Worm (Caenorhabditis elegans) whole organism, L2 larva: ENCODE results near the gene cdr-1.

Experiments used
- F13H6.1 ChIP-seq: sonication (generic microtip); optimal IDR thresholded peaks from 2 replicates; lab custom pipeline; 2016; ENCODE audit warnings: missing genetic modification characterization, missing compliant biosample characterization
- R02D3.7 ChIP-seq: fragments of 150-350 bp; optimal IDR thresholded peaks from 2 replicates; lab custom pipeline; 2014; ENCODE audit warnings: missing biosample characterization, missing genetic modification characterization
- Y55F3AM.14 ChIP-seq: fragments of 200-800 bp; sonication (Bioruptor generic); optimal IDR thresholded peaks from 2 replicates; lab custom pipeline; 2018; ENCODE audit warnings: mild to moderate bottlenecking, missing genetic modification characterization, missing compliant biosample characterization
- aly-2 ChIP-seq: fragments of 150-350 bp; optimal IDR thresholded peaks from 2 replicates; lab custom pipeline; 2014; ENCODE audit warnings: missing biosample characterization, missing genetic modification characterization
- ama-1 ChIP-seq: fragments of 150-350 bp; optimal IDR thresholded peaks from 2 replicates; lab custom pipeline; 2018; ENCODE audit warnings: inconsistent platforms
- ceh-82 ChIP-seq: fragments of 150-350 bp; optimal IDR thresholded peaks from 2 replicates; lab custom pipeline; 2014; ENCODE audit warnings: missing biosample characterization, missing genetic modification characterization
- crh-2 ChIP-seq: sonication (generic microtip); optimal IDR thresholded peaks from 2 replicates; lab custom pipeline; 2017; ENCODE audit warnings: missing biosample characterization, missing genetic modification characterization
- dmd-4 ChIP-seq: sonication (generic microtip); optimal IDR thresholded peaks from 2 replicates; lab custom pipeline; 2017; ENCODE audit warnings: missing biosample characterization, missing genetic modification characterization
- egl-27 ChIP-seq: sonication (generic microtip); optimal IDR thresholded peaks from 3 replicates; lab custom pipeline; 2017; ENCODE audit warnings: missing biosample characterization, missing genetic modification reagents, missing genetic modification characterization
- elt-1 ChIP-seq: fragments of 150-350 bp; optimal IDR thresholded peaks from 2 replicates; lab custom pipeline; 2014; ENCODE audit warnings: missing biosample characterization, missing genetic modification characterization
- elt-3 ChIP-seq: sonication (generic microtip); optimal IDR thresholded peaks from 2 replicates; lab custom pipeline; 2017; ENCODE audit warnings: missing biosample characterization, missing genetic modification characterization
- fos-1 ChIP-seq: fragments of 150-350 bp; optimal IDR thresholded peaks from 2 replicates; lab custom pipeline; 2014; ENCODE audit warnings: missing biosample characterization, missing genetic modification characterization
- gmeb-1 ChIP-seq: fragments of 150-350 bp; optimal IDR thresholded peaks from 2 replicates; lab custom pipeline; 2014; ENCODE audit warnings: missing biosample characterization, missing genetic modification characterization
- lin-11 ChIP-seq: fragments of 150-350 bp; sonication (generic microtip); optimal IDR thresholded peaks from 2 replicates; lab custom pipeline; 2014; ENCODE audit warnings: missing biosample characterization, missing genetic modification characterization, inconsistent platforms, mixed read lengths
- lin-13 ChIP-seq: fragments of 150-350 bp; optimal IDR thresholded peaks from 2 replicates; lab custom pipeline; 2014; ENCODE audit warnings: missing biosample characterization, missing genetic modification reagents, missing genetic modification characterization
- lin-39 ChIP-seq: fragments of 150-350 bp; optimal IDR thresholded peaks from 2 replicates; lab custom pipeline; 2014; ENCODE audit warnings: missing biosample characterization, missing genetic modification reagents, missing genetic modification characterization
- lsy-2 ChIP-seq, 2 experiments: fragments of 150-350 bp in 1 of 2; sonication (generic microtip) in 1 of 2; optimal IDR thresholded peaks; 2 replicates each; lab custom pipeline; 2014 to 2017; ENCODE audit warnings: missing biosample characterization in 2 of 2, missing genetic modification characterization in 2 of 2
- mab-5 ChIP-seq: fragments of 150-350 bp; optimal IDR thresholded peaks from 2 replicates; lab custom pipeline; 2014; ENCODE audit warnings: missing biosample characterization, missing genetic modification characterization
- mbf-1 ChIP-seq: sonication (generic microtip); optimal IDR thresholded peaks from 2 replicates; lab custom pipeline; 2017; ENCODE audit warnings: missing biosample characterization, missing genetic modification characterization
- mdl-1 ChIP-seq, 2 experiments: fragments of 150-350 bp in 1 of 2; sonication (generic microtip) in 1 of 2; optimal IDR thresholded peaks; 2 replicates each; lab custom pipeline; 2017; ENCODE audit warnings: missing biosample characterization in 2 of 2, missing genetic modification characterization in 2 of 2
- nhr-11 ChIP-seq: fragments of 150-350 bp; optimal IDR thresholded peaks from 2 replicates; lab custom pipeline; 2014; ENCODE audit warnings: missing biosample characterization, missing genetic modification characterization
- nhr-129 ChIP-seq: fragments of 150-350 bp; optimal IDR thresholded peaks from 2 replicates; lab custom pipeline; 2014; ENCODE audit warnings: missing biosample characterization, missing genetic modification characterization
- nhr-23 ChIP-seq: fragments of 150-350 bp; optimal IDR thresholded peaks from 2 replicates; lab custom pipeline; 2014; ENCODE audit warnings: missing biosample characterization, missing genetic modification reagents, missing genetic modification characterization
- nhr-237 ChIP-seq: fragments of 150-350 bp; optimal IDR thresholded peaks from 2 replicates; lab custom pipeline; 2014; ENCODE audit warnings: missing biosample characterization, missing genetic modification characterization
- nhr-25 ChIP-seq: fragments of 150-350 bp; sonication (generic microtip); optimal IDR thresholded peaks from 3 replicates; lab custom pipeline; 2014; ENCODE audit warnings: missing biosample characterization, missing genetic modification characterization
- nhr-6 ChIP-seq: fragments of 150-350 bp; optimal IDR thresholded peaks from 2 replicates; lab custom pipeline; 2014; ENCODE audit warnings: missing biosample characterization, missing genetic modification characterization
- nhr-77 ChIP-seq: fragments of 150-350 bp; optimal IDR thresholded peaks from 2 replicates; lab custom pipeline; 2014; ENCODE audit warnings: missing biosample characterization, missing genetic modification characterization
- peb-1 ChIP-seq: fragments of 150-350 bp; optimal IDR thresholded peaks from 2 replicates; lab custom pipeline; 2014; ENCODE audit warnings: missing biosample characterization, missing genetic modification characterization
- sem-4 ChIP-seq: fragments of 150-350 bp; optimal IDR thresholded peaks from 2 replicates; lab custom pipeline; 2014; ENCODE audit warnings: missing biosample characterization, missing genetic modification reagents, missing genetic modification characterization
- sma-3 ChIP-seq: sonication (generic microtip); optimal IDR thresholded peaks from 2 replicates; lab custom pipeline; 2016; ENCODE audit warnings: missing genetic modification reagents, missing genetic modification characterization, missing compliant biosample characterization
- snpc-4 ChIP-seq: fragments of 150-350 bp; optimal IDR thresholded peaks from 2 replicates; lab custom pipeline; 2014; ENCODE audit warnings: missing biosample characterization, missing genetic modification characterization
- unc-39 ChIP-seq: fragments of 150-350 bp; optimal IDR thresholded peaks from 2 replicates; lab custom pipeline; 2014; ENCODE audit warnings: missing biosample characterization, missing genetic modification characterization
- unc-55 ChIP-seq: fragments of 150-350 bp; sonication (generic microtip); optimal IDR thresholded peaks from 3 replicates; lab custom pipeline; 2014; ENCODE audit warnings: missing biosample characterization, missing genetic modification reagents, missing genetic modification characterization
- zag-1 ChIP-seq: fragments of 150-350 bp; optimal IDR thresholded peaks from 2 replicates; lab custom pipeline; 2014; ENCODE audit warnings: missing biosample characterization, missing genetic modification characterization
- ztf-11 ChIP-seq: sonication (generic microtip); optimal IDR thresholded peaks from 2 replicates; lab custom pipeline; 2017; ENCODE audit warnings: missing biosample characterization, missing genetic modification characterization
- ztf-4 ChIP-seq: fragments of 150-350 bp; optimal IDR thresholded peaks from 2 replicates; lab custom pipeline; 2014; ENCODE audit warnings: missing biosample characterization, missing genetic modification characterization

cdr-1 gene

DNA sequence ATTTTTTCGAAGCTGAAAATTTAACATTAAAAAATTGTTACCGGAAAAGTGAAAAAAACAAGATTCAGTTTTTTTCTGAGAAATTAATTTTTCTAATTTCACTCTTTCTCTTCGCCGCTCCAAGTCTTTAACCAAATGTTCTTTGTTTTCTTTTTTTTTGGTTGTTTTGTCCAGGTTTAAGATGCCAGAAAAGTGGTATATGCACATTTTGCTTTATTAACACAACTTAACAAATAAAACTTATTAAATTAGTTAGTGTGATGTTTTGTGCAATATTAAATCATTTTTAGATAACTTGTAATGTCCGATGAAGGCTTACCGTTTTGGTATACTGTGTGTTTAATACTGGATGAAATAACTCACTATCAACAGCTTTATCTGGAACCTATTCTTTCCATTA lies 22.0 kb downstream of the cdr-1 start, which contains the start of gene srw-53:
Gene srw-53, plus strand, starts transcription at position 301 of the 400 bp plus-strand sequence.
- no peak for TF ChIP-seq F13H6.1 (tag; lab: Kevin White, UChicago)
- TF ChIP-seq, all 48 proteins: peak for 0

DNA sequence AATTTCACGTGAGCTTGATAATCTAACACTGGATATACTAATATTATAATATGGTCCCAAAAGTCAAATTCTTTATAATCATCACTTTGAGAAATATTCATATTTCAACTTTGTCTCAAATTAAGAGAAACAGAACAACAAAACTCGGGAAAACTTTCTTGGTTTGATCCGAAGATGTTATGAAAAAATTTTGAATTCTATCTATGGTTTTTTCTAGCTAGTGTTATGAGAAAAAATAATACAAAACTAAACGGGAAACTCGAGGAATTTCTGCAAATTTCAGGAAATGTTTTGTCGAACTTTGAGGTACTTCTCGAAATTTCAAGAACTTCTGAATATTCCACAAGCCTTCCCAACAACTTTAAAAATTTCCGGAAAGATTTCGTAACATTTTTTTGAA lies 29.8 kb downstream of the cdr-1 start, which contains the start of gene srw-59:
Gene srw-59, minus strand, starts transcription at position 101 of the 400 bp plus-strand sequence.
- TF ChIP-seq aly-2 (no peak), lin-13 (GFP tag; lab: Kevin White, UChicago) (no peak), nhr-23 (tag; lab: Kevin White, UChicago) (no peak), peb-1 (no peak), lin-39 (tag; lab: Kevin White, UChicago) (no peak), nhr-6 (no peak), mab-5 (tag; lab: Kevin White, UChicago) (no peak), egl-27 (tag; lab: Kevin White, UChicago) (no peak), ztf-4 (no peak), nhr-237 (tag; lab: Kevin White, UChicago) (no peak), gmeb-1 (tag; lab: Kevin White, UChicago) (no peak), ama-1 (no peak), ceh-82 (tag; lab: Kevin White, UChicago) (no peak), elt-1 (tag; lab: Kevin White, UChicago) (no peak), zag-1 (tag; lab: Kevin White, UChicago) (no peak), dmd-4 (tag; lab: Kevin White, UChicago) (no peak)

DNA sequence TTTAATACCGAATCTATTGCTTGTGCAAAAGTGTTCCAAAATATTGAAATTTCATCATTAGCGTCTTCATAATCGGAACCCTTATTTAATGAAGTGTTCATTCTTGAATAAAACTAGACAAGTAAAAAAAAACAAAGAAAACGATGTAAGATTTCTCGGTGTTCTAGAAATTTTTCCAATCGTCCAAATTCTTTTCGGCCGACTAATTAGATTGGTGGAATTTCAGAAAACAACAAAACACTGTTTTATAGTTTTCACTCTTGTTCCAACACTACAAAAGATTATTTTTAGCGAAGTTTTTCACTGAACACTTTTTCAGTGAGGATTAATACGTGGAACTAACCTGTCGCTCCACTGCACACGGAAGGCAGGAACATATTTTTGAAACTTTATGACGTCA lies 31.7 kb downstream of the cdr-1 start, which contains the start of gene srw-56:
Gene srw-56, minus strand, starts transcription at position 101 of the 400 bp plus-strand sequence.
- TF ChIP-seq nhr-237 (tag; lab: Kevin White, UChicago) (no peak), ceh-82 (tag; lab: Kevin White, UChicago) (no peak), lsy-2 (tag; optimal IDR thresholded peaks at IDR 0.05; lab: Kevin White, UChicago) (no peak), elt-3 (tag; lab: Kevin White, UChicago) (no peak), sma-3 (no peak), unc-39 (no peak), F13H6.1 (tag; lab: Kevin White, UChicago) (no peak), sem-4 (no peak), snpc-4 (tag; lab: Kevin White, UChicago) (no peak)
- TF ChIP-seq, all 48 proteins: peak for 0

DNA sequence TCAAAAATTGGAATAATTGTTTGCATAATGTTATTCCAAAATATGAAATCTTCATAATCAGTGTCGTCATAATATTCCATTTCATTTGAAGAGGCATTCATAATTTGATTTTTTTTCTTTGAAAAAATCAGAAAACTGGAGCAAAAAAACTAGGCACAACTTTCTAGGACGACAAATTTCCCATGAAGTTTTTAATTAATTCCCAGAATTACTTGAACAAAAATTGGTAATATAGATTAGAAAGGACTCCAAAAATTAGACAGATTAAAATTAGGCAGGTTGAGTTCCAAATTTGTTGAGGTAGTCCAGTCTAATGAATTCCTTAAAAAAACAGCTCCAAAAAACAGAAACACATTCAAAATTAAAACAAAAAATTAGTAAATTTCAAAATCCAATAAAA lies 33.8 kb downstream of the cdr-1 start, which contains the start of gene srw-57:
Gene srw-57, minus strand, starts transcription at position 101 of the 400 bp plus-strand sequence.
- no peak for TF ChIP-seq elt-1 (tag; lab: Kevin White, UChicago)
- no peak for TF ChIP-seq unc-39
- TF ChIP-seq Y55F3AM.14 (GFP tag; lab: Kevin White, UChicago) = no peak
- no peak for TF ChIP-seq nhr-129 (tag; lab: Kevin White, UChicago)
- no peak for TF ChIP-seq R02D3.7 (tag; lab: Kevin White, UChicago)
- TF ChIP-seq lin-11 = no peak
- no peak for TF ChIP-seq ztf-11
- TF ChIP-seq mdl-1 (tag; optimal IDR thresholded peaks at IDR 0.05; lab: Kevin White, UChicago) = no peak
- no peak for TF ChIP-seq unc-55 (GFP tag; lab: Kevin White, UChicago)
- no peak for TF ChIP-seq F13H6.1 (tag; lab: Kevin White, UChicago)
- no peak for TF ChIP-seq sma-3

DNA sequence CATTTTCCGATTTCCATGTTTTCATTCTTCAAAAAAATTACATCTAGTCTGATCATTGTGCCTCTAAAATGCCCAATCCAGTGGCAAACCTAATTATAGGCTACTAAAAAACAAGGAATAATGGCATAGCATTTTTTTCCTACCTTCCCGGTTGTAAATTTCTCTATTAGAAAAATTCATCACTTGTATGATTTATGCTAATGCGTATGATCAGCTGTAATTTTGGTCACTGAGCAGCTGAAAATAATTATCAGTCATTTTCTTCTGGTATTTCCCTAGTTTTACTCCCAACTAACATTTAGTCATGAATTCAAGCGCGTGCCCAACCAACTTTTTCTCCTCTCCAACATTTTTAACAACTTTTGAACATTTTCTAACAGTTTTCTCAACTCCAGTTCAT lies 34.4 kb downstream of the cdr-1 start, which contains the start of gene srh-186:
Gene srh-186, plus strand, starts transcription at position 301 of the 400 bp plus-strand sequence.
- TF ChIP-seq fos-1 (tag; lab: Kevin White, UChicago) (no peak), nhr-25 (tag; lab: Kevin White, UChicago) (no peak), lin-13 (GFP tag; lab: Kevin White, UChicago) (no peak), nhr-23 (tag; lab: Kevin White, UChicago) (no peak), nhr-6 (no peak), crh-2 (tag; lab: Kevin White, UChicago) (no peak), unc-55 (GFP tag; lab: Kevin White, UChicago) (no peak), R02D3.7 (tag; lab: Kevin White, UChicago) (no peak)
- TF ChIP-seq, all 48 proteins: peak for 0

DNA sequence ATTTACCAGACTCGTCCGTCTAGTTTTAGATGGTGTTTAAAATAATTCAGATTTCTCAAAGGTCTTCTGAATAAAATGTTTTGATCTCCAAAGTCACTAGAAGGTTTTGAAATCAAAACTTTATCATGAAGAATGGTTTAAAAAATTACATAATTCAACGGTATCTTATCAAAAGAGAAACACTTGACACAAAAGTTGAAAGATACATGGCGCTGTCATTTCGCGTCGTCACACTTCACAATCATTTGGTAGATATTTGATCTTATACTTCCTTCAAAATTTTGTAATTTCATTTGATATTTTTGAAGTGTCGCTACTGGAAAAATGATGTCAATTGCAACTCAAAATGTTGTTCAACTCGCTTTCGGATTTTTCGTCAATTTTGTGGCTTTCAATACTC lies 36.0 kb downstream of the cdr-1 start, which contains the start of gene F36G9.3:
Gene F36G9.3, plus strand, starts transcription at position 301 of the 400 bp plus-strand sequence.
- TF ChIP-seq snpc-4 (tag; lab: Kevin White, UChicago) = no peak
- no peak for TF ChIP-seq lin-11
- no peak for TF ChIP-seq crh-2 (tag; lab: Kevin White, UChicago)
- TF ChIP-seq unc-55 (GFP tag; lab: Kevin White, UChicago) = no peak
- TF ChIP-seq F13H6.1 (tag; lab: Kevin White, UChicago) = no peak
- TF ChIP-seq Y55F3AM.14 (GFP tag; lab: Kevin White, UChicago) = no peak
- TF ChIP-seq lin-13 (GFP tag; lab: Kevin White, UChicago) = no peak
- TF ChIP-seq nhr-23 (tag; lab: Kevin White, UChicago) = no peak
- TF ChIP-seq nhr-11 = no peak
- TF ChIP-seq mbf-1 (tag; lab: Kevin White, UChicago) = no peak
- TF ChIP-seq nhr-77 (tag; lab: Kevin White, UChicago) = no peak
- no peak for TF ChIP-seq mdl-1 (tag; optimal IDR thresholded peaks at IDR 0.05; lab: Kevin White, UChicago)
- no peak for TF ChIP-seq sma-3
- no peak for TF ChIP-seq fos-1 (tag; lab: Kevin White, UChicago)
- no peak for TF ChIP-seq zag-1 (tag; lab: Kevin White, UChicago)
